Worm (Caenorhabditis elegans) whole organism, late embryonic: ENCODE results near the gene str-96.

Experiments
- ceh-19 ChIP-seq: fragments of 200-800 bp; sonication (Bioruptor generic); optimal IDR thresholded peaks from 2 replicates; lab custom pipeline; 2018; ENCODE audit warnings: mild to moderate bottlenecking, missing genetic modification characterization, missing compliant biosample characterization
- ceh-9 ChIP-seq: sonication (generic microtip); optimal IDR thresholded peaks from 2 replicates; lab custom pipeline; 2016; ENCODE audit warnings: mild to moderate bottlenecking, missing genetic modification characterization, inconsistent platforms, missing compliant biosample characterization
- elt-2 ChIP-seq: sonication (generic microtip); optimal IDR thresholded peaks from 2 replicates; lab custom pipeline; 2016; ENCODE audit warnings: missing genetic modification reagents, missing genetic modification characterization, missing compliant biosample characterization
- madf-2 ChIP-seq: sonication (generic microtip); optimal IDR thresholded peaks from 2 replicates; lab custom pipeline; 2017; ENCODE audit warnings: missing genetic modification characterization, missing compliant biosample characterization
- pha-4 ChIP-seq: fragments of 150-350 bp; optimal IDR thresholded peaks from 2 replicates; lab custom pipeline; 2018; ENCODE audit warnings: missing biosample characterization, missing genetic modification reagents, missing genetic modification characterization
- sox-4 ChIP-seq: sonication (generic microtip); optimal IDR thresholded peaks from 2 replicates; lab custom pipeline; 2017; ENCODE audit warnings: mild to moderate bottlenecking, missing genetic modification characterization, inconsistent platforms, missing compliant biosample characterization

ce11 chrV:15253529-15253928 lies 40.2 kb downstream of the str-96 start, which contains the start of gene srbc-75:
- no peak for TF ChIP-seq sox-4 (tag; lab: Kevin White, UChicago)
- no peak for TF ChIP-seq madf-2 (tag; lab: Kevin White, UChicago)
- TF ChIP-seq elt-2 (tag; lab: Kevin White, UChicago) = no peak
- TF ChIP-seq pha-4 (tag; lab: Kevin White, UChicago) = no peak
- TF ChIP-seq ceh-9 (tag; lab: Kevin White, UChicago) = no peak
- TF ChIP-seq ceh-19 (GFP tag; lab: Kevin White, UChicago) = no peak
